Fruit fly (Drosophila melanogaster): ENCODE results near the gene tipE.

- no peak for TF ChIP-seq psq (optimal IDR thresholded peaks at IDR 0.05)
- no peak for TF ChIP-seq usp (GFP tag; optimal IDR thresholded peaks at IDR 0.05)
- TF ChIP-seq CG8478 (optimal IDR thresholded peaks at IDR 0.05): no peak
- no peak for TF ChIP-seq pan (optimal IDR thresholded peaks at IDR 0.05)
These were observed 29.0 kb upstream of the tipE start for dm6 chr3L:4159264-4159663.
